Worm (Caenorhabditis elegans) whole organism, dauer: ENCODE results near the gene pcm-1.

ENCODE experiments used
- unc-62 ChIP-seq: sonication (generic microtip); optimal IDR thresholded peaks from 2 replicates; lab custom pipeline; 2017; ENCODE audit warnings: missing biosample characterization, missing genetic modification reagents, missing genetic modification characterization

The pcm-1 gene

ce11 chrV:5963696-5964095 lies at the start of gene pcm-1:
pcm-1 (minus strand) TSS chrV:5963882.
- no peak for TF ChIP-seq unc-62

- TF ChIP-seq unc-62, result no peak
Measured at ce11 chrV:6012401-6012800, 48.7 kb upstream of the pcm-1 start.

ce11 chrV:6010642-6011041 lies 47.0 kb upstream of the pcm-1 start:
- no peak for TF ChIP-seq unc-62

- TF ChIP-seq unc-62, result no peak
Measured at ce11 chrV:6007927-6008326, 44.2 kb upstream of the pcm-1 start.

- TF ChIP-seq unc-62, result no peak
Measured at ce11 chrV:6003301-6003700, 39.6 kb upstream of the pcm-1 start, which contains the start of gene fos-1. fos-1 (plus strand) TSS chrV:6003601.

ce11 chrV:6000368-6000802 lies 36.7 kb upstream of the pcm-1 start:
- TF ChIP-seq unc-62, result no peak

- TF ChIP-seq unc-62, result no peak
Measured at ce11 chrV:5996114-5996513, 32.4 kb upstream of the pcm-1 start, which contains the start of gene cpg-4. cpg-4 (plus strand) TSS chrV:5996416.

ce11 chrV:5995598-5995997 lies 31.9 kb upstream of the pcm-1 start:
- no peak for TF ChIP-seq unc-62

- TF ChIP-seq unc-62, result no peak
Measured at ce11 chrV:5991490-5992069, 27.9 kb upstream of the pcm-1 start.

ce11 chrV:5990383-5990782 lies 26.7 kb upstream of the pcm-1 start, which contains the start of gene fut-8:
fut-8 (minus strand) TSS chrV:5990483.
- TF ChIP-seq unc-62, result no peak

- no peak for TF ChIP-seq unc-62
Measured at ce11 chrV:5986755-5987154, 23.1 kb upstream of the pcm-1 start, which contains the start of gene C10F3.7. C10F3.7 (minus strand) TSS chrV:5986855.

ce11 chrV:5984244-5984643 lies 20.6 kb upstream of the pcm-1 start:
- no peak for TF ChIP-seq unc-62

- no peak for TF ChIP-seq unc-62
Measured at ce11 chrV:5983380-5983779, 19.7 kb upstream of the pcm-1 start, which contains the start of gene dhs-16. dhs-16 (plus strand) TSS chrV:5983745.

ce11 chrV:5982722-5983121 lies 19.0 kb upstream of the pcm-1 start:
- no peak for TF ChIP-seq unc-62

- no peak for TF ChIP-seq unc-62
Measured at ce11 chrV:5975724-5976123, 12.0 kb upstream of the pcm-1 start, which contains the start of gene acy-2. acy-2 (plus strand) TSS chrV:5976024.

- no peak for TF ChIP-seq unc-62
Measured at ce11 chrV:5973713-5974112, 10.0 kb upstream of the pcm-1 start.

ce11 chrV:5972582-5972981 lies 8.9 kb upstream of the pcm-1 start:
- no peak for TF ChIP-seq unc-62

ce11 chrV:5964658-5965178 lies 1.0 kb upstream of the pcm-1 start:
- TF ChIP-seq unc-62, result no peak

ce11 chrV:5963092-5963491 lies 590 bp downstream of the pcm-1 start:
- no peak for TF ChIP-seq unc-62
